Worm (Caenorhabditis elegans) whole organism, young adult: ENCODE measurements around the gene actl-1.

Experiments used
- F57C9.4 ChIP-seq: sonication (generic microtip); optimal IDR thresholded peaks from 2 replicates; lab custom pipeline; 2017; ENCODE audit warnings: mild to moderate bottlenecking, missing genetic modification characterization, missing compliant biosample characterization
- dpl-1 ChIP-seq: fragments of 150-350 bp; optimal IDR thresholded peaks from 2 replicates; lab custom pipeline; 2014; ENCODE audit warnings: missing biosample characterization, missing genetic modification reagents, missing genetic modification characterization
- madf-6 ChIP-seq: fragments of 200-800 bp; sonication (Bioruptor generic); IDR thresholded peaks from 2 replicates; pipeline ENCODE4 v1.3.6; 2022; ENCODE audit warnings: missing genetic modification reagents, missing genetic modification characterization, missing compliant biosample characterization
- nfya-1 ChIP-seq: sonication (generic microtip); optimal IDR thresholded peaks from 2 replicates; lab custom pipeline; 2017; ENCODE audit warnings: antibody characterized with exemption, missing compliant biosample characterization, missing genetic modification characterization, borderline replicate concordance; ENCODE audit not compliant: insufficient read depth
- pha-4 ChIP-seq: fragments of 150-350 bp; sonication (generic microtip); optimal IDR thresholded peaks from 2 replicates; lab custom pipeline; 2014; ENCODE audit warnings: missing biosample characterization, missing genetic modification reagents, missing genetic modification characterization
- sdz-38 ChIP-seq: sonication (generic microtip); optimal IDR thresholded peaks from 2 replicates; lab custom pipeline; 2016; ENCODE audit warnings: missing genotype, missing genetic modification characterization, missing compliant biosample characterization
- somi-1 ChIP-seq: fragments of 200-800 bp; sonication (Bioruptor generic); optimal IDR thresholded peaks from 2 replicates; lab custom pipeline; 2018; ENCODE audit warnings: mild to moderate bottlenecking, missing genetic modification characterization, missing compliant biosample characterization
- ztf-26 ChIP-seq: sonication (generic microtip); optimal IDR thresholded peaks from 2 replicates; lab custom pipeline; 2017; ENCODE audit warnings: missing genetic modification characterization, missing compliant biosample characterization
- ztf-6 ChIP-seq: fragments of 200-800 bp; sonication (Bioruptor generic); IDR thresholded peaks from 2 replicates; pipeline ENCODE4 v1.3.6; 2022; ENCODE audit warnings: missing genetic modification reagents, missing genetic modification characterization, missing compliant biosample characterization

ce11 chrX:6543665-6544064, 44.0 kb upstream of the actl-1 start:
- no peak for TF ChIP-seq ztf-6 (GFP tag; lab: Robert Waterston, UW)
- TF ChIP-seq somi-1 = no peak
- no peak for TF ChIP-seq F57C9.4 (tag; lab: Kevin White, UChicago)
- TF ChIP-seq ztf-26 (tag; lab: Kevin White, UChicago) = no peak
- TF ChIP-seq pha-4 (tag; lab: Kevin White, UChicago) = no peak
- TF ChIP-seq dpl-1 (GFP tag; lab: Kevin White, UChicago) = no peak
- TF ChIP-seq nfya-1 (tag; lab: Kevin White, UChicago) = no peak
- no peak for TF ChIP-seq sdz-38 (tag; lab: Kevin White, UChicago)
- no peak for TF ChIP-seq madf-6
